Fruit fly (Drosophila melanogaster) whole organism, prepupa: Measurements from ENCODE around the gene CecA1.

Experiments
- CG10631 ChIP-seq: fragments of 200-800 bp; sonication (Bioruptor generic); optimal IDR thresholded peaks from 2 replicates; lab custom pipeline; 2016; ENCODE audit warnings: missing biosample characterization, missing genetic modification characterization
- CG10669 ChIP-seq: fragments of 200-800 bp; sonication (Bioruptor generic); optimal IDR thresholded peaks from 3 replicates; lab custom pipeline; 2018; ENCODE audit warnings: missing biosample characterization, mild to moderate bottlenecking, missing genetic modification characterization, moderate library complexity
- CG11762 ChIP-seq: fragments of 200-800 bp; sonication (Bioruptor generic); optimal IDR thresholded peaks from 3 replicates; lab custom pipeline; 2016; ENCODE audit warnings: missing biosample characterization, missing genetic modification characterization; ENCODE audit not compliant: insufficient read depth
- CG15336 ChIP-seq: fragments of 200-800 bp; sonication (Bioruptor generic); IDR thresholded peaks from 2 replicates; pipeline ENCODE4 v1.3.6; 2022; ENCODE audit warnings: missing biosample characterization, missing genetic modification characterization
- CG1621 ChIP-seq: fragments of 200-800 bp; sonication (Bioruptor generic); optimal IDR thresholded peaks from 3 replicates; lab custom pipeline; 2018; ENCODE audit warnings: missing biosample characterization, mild to moderate bottlenecking, missing genetic modification characterization
- CG16779 ChIP-seq: fragments of 200-800 bp; sonication (Bioruptor generic); optimal IDR thresholded peaks from 3 replicates; lab custom pipeline; 2017; ENCODE audit warnings: missing biosample characterization, mild to moderate bottlenecking, missing genetic modification characterization
- CG3032 ChIP-seq: fragments of 200-800 bp; optimal IDR thresholded peaks from 2 replicates; lab custom pipeline; 2019; ENCODE audit warnings: missing biosample characterization, mild to moderate bottlenecking, missing genetic modification characterization, moderate library complexity
- CG31627 ChIP-seq: fragments of 200-800 bp; sonication (Bioruptor generic); optimal IDR thresholded peaks from 3 replicates; lab custom pipeline; 2016; ENCODE audit warnings: missing biosample characterization, missing genetic modification characterization
- CG32006 ChIP-seq: fragments of 200-800 bp; sonication (Bioruptor generic); optimal IDR thresholded peaks from 3 replicates; lab custom pipeline; 2017; ENCODE audit warnings: missing biosample characterization, mild to moderate bottlenecking, missing genetic modification characterization
- CG34406 ChIP-seq: fragments of 200-800 bp; sonication (Bioruptor generic); optimal IDR thresholded peaks from 3 replicates; lab custom pipeline; 2016; ENCODE audit warnings: missing biosample characterization, missing genetic modification characterization
- CG3919 ChIP-seq: fragments of 200-800 bp; sonication (Bioruptor generic); optimal IDR thresholded peaks from 3 replicates; lab custom pipeline; 2016; ENCODE audit warnings: missing biosample characterization, missing genetic modification characterization
- CG4318 ChIP-seq: fragments of 200-800 bp; sonication (Bioruptor generic); optimal IDR thresholded peaks from 3 replicates; lab custom pipeline; 2017; ENCODE audit warnings: missing biosample characterization, mild to moderate bottlenecking, missing genetic modification characterization
- CG6276 ChIP-seq: fragments of 200-800 bp; sonication (Bioruptor generic); optimal IDR thresholded peaks from 2 replicates; lab custom pipeline; 2017; ENCODE audit warnings: missing biosample characterization, mild to moderate bottlenecking, missing genetic modification characterization
- CG6792 ChIP-seq: fragments of 200-800 bp; sonication (Bioruptor generic); optimal IDR thresholded peaks from 3 replicates; lab custom pipeline; 2016; ENCODE audit warnings: missing biosample characterization, missing genetic modification characterization
- CG6854 ChIP-seq: fragments of 200-800 bp; sonication (Bioruptor generic); optimal IDR thresholded peaks from 2 replicates; lab custom pipeline; 2017; ENCODE audit warnings: missing biosample characterization, mild to moderate bottlenecking, missing genetic modification characterization
- CG7368 ChIP-seq: fragments of 200-800 bp; sonication (Bioruptor generic); optimal IDR thresholded peaks from 3 replicates; lab custom pipeline; 2016; ENCODE audit warnings: missing biosample characterization, missing genetic modification characterization
- CG8119 ChIP-seq: fragments of 200-800 bp; sonication (Bioruptor generic); IDR thresholded peaks from 3 replicates; pipeline ENCODE4 v1.3.6; 2022; ENCODE audit warnings: missing biosample characterization, missing genetic modification characterization
- CG8632 ChIP-seq: fragments of 200-800 bp; sonication (Bioruptor generic); optimal IDR thresholded peaks from 3 replicates; lab custom pipeline; 2016; ENCODE audit warnings: missing biosample characterization, missing genetic modification characterization
- CG9139 ChIP-seq: fragments of 200-800 bp; sonication (Bioruptor generic); optimal IDR thresholded peaks from 3 replicates; lab custom pipeline; 2017; ENCODE audit warnings: missing biosample characterization, mild to moderate bottlenecking, missing genetic modification characterization
- Eip75B ChIP-seq: fragments of 200-800 bp; sonication (Bioruptor generic); optimal IDR thresholded peaks from 3 replicates; lab custom pipeline; 2016; ENCODE audit warnings: missing biosample characterization, missing genetic modification characterization
- Eip78C ChIP-seq: fragments of 200-800 bp; sonication (Bioruptor generic); peaks from one replicate; lab custom pipeline; 2016; ENCODE audit warnings: missing biosample characterization, missing genetic modification characterization
- Eip93F ChIP-seq: fragments of 200-800 bp; sonication (Bioruptor generic); optimal IDR thresholded peaks from 2 replicates; lab custom pipeline; 2016; ENCODE audit warnings: missing biosample characterization, mild to moderate bottlenecking, missing genetic modification characterization
- Ets21C ChIP-seq: fragments of 200-800 bp; sonication (Bioruptor generic); optimal IDR thresholded peaks from 3 replicates; lab custom pipeline; 2016; ENCODE audit warnings: missing biosample characterization, missing genetic modification characterization
- Ets96B ChIP-seq: fragments of 200-800 bp; optimal IDR thresholded peaks from 2 replicates; lab custom pipeline; 2019; ENCODE audit warnings: missing biosample characterization, mild to moderate bottlenecking, missing genetic modification characterization, moderate library complexity
- Hr38 ChIP-seq: sonication (Bioruptor generic); optimal IDR thresholded peaks from 2 replicates; lab custom pipeline; 2016; ENCODE audit warnings: missing biosample characterization, missing genetic modification characterization
- Hr39 ChIP-seq: fragments of 200-800 bp; sonication (Bioruptor generic); optimal IDR thresholded peaks from 2 replicates; lab custom pipeline; 2016; ENCODE audit warnings: missing biosample characterization, missing genetic modification characterization
- Hr4 ChIP-seq: fragments of 200-800 bp; sonication (Bioruptor generic); optimal IDR thresholded peaks from 3 replicates; lab custom pipeline; 2016; ENCODE audit warnings: missing biosample characterization, missing genetic modification characterization
- Lpt ChIP-seq: fragments of 200-800 bp; sonication (Bioruptor generic); optimal IDR thresholded peaks from 3 replicates; lab custom pipeline; 2016; ENCODE audit warnings: missing biosample characterization, missing genetic modification characterization
- Met ChIP-seq: fragments of 200-800 bp; sonication (Bioruptor generic); optimal IDR thresholded peaks from 3 replicates; lab custom pipeline; 2016; ENCODE audit warnings: missing biosample characterization, missing genetic modification characterization
- OdsH ChIP-seq: fragments of 200-800 bp; sonication (Bioruptor generic); optimal IDR thresholded peaks from 3 replicates; lab custom pipeline; 2016; ENCODE audit warnings: missing biosample characterization, missing genetic modification characterization
- Smox ChIP-seq: fragments of 200-800 bp; sonication (Bioruptor generic); optimal IDR thresholded peaks from 3 replicates; lab custom pipeline; 2016; ENCODE audit warnings: missing biosample characterization, missing genetic modification characterization
- Sox102F ChIP-seq: fragments of 200-800 bp; sonication (Bioruptor generic); optimal IDR thresholded peaks from 2 replicates; lab custom pipeline; 2016; ENCODE audit warnings: missing biosample characterization, mild to moderate bottlenecking, missing genetic modification characterization
- Sox14 ChIP-seq: fragments of 200-800 bp; sonication (Bioruptor generic); optimal IDR thresholded peaks from 3 replicates; lab custom pipeline; 2016; ENCODE audit warnings: missing biosample characterization, missing genetic modification characterization
- Sox15 ChIP-seq: fragments of 200-800 bp; sonication (Bioruptor generic); optimal IDR thresholded peaks from 3 replicates; lab custom pipeline; 2016; ENCODE audit warnings: missing biosample characterization, missing genetic modification characterization
- achi ChIP-seq: fragments of 200-800 bp; sonication (Bioruptor generic); optimal IDR thresholded peaks from 3 replicates; lab custom pipeline; 2016; ENCODE audit warnings: missing biosample characterization, missing genetic modification characterization
- acj6 ChIP-seq: fragments of 200-800 bp; sonication (Bioruptor generic); optimal IDR thresholded peaks from 3 replicates; lab custom pipeline; 2016; ENCODE audit warnings: missing biosample characterization, missing genetic modification characterization
- cyc ChIP-seq: fragments of 200-800 bp; sonication (Bioruptor generic); optimal IDR thresholded peaks from 3 replicates; lab custom pipeline; 2016; ENCODE audit warnings: missing biosample characterization, missing genetic modification characterization
- dsx ChIP-seq: fragments of 200-800 bp; optimal IDR thresholded peaks from 3 replicates; lab custom pipeline; 2019; ENCODE audit warnings: missing biosample characterization, mild to moderate bottlenecking, missing genetic modification characterization, moderate library complexity; ENCODE audit not compliant: poor library complexity, severe bottlenecking
- eg ChIP-seq: fragments of 200-800 bp; sonication (Bioruptor generic); IDR thresholded peaks from 3 replicates; pipeline ENCODE4 v1.3.6; 2022; ENCODE audit warnings: missing biosample characterization, missing genetic modification characterization
- esn ChIP-seq: fragments of 200-800 bp; sonication (Bioruptor generic); optimal IDR thresholded peaks from 2 replicates; lab custom pipeline; 2016; ENCODE audit warnings: missing biosample characterization, mild to moderate bottlenecking, missing genetic modification characterization, moderate library complexity
- fkh ChIP-seq: fragments of 200-800 bp; sonication (Bioruptor generic); optimal IDR thresholded peaks from 3 replicates; lab custom pipeline; 2017; ENCODE audit warnings: missing biosample characterization, mild to moderate bottlenecking, missing genetic modification characterization, moderate library complexity
- net ChIP-seq: fragments of 200-800 bp; sonication (Bioruptor generic); optimal IDR thresholded peaks from 3 replicates; lab custom pipeline; 2016; ENCODE audit warnings: missing biosample characterization, missing genetic modification characterization
- pdm3 ChIP-seq: fragments of 200-800 bp; sonication (Bioruptor generic); optimal IDR thresholded peaks from 3 replicates; lab custom pipeline; 2016; ENCODE audit warnings: missing biosample characterization, missing genetic modification characterization
- salr ChIP-seq, 2 experiments: fragments of 200-800 bp; sonication (Bioruptor generic); optimal IDR thresholded peaks; 3 replicates each; lab custom pipeline; 2016 to 2018; ENCODE audit warnings: missing biosample characterization in 2 of 2, missing genetic modification characterization in 2 of 2, mild to moderate bottlenecking in 1 of 2
- spab ChIP-seq: fragments of 200-800 bp; sonication (Bioruptor generic); optimal IDR thresholded peaks from 2 replicates; lab custom pipeline; 2017; ENCODE audit warnings: missing biosample characterization, mild to moderate bottlenecking, missing genetic modification characterization, missing genetic modification reagents
- topi ChIP-seq: fragments of 200-800 bp; sonication (Bioruptor generic); optimal IDR thresholded peaks from 3 replicates; lab custom pipeline; 2016; ENCODE audit warnings: missing biosample characterization, missing genetic modification characterization
- vri ChIP-seq: fragments of 200-800 bp; sonication (Bioruptor generic); optimal IDR thresholded peaks from 3 replicates; lab custom pipeline; 2016; ENCODE audit warnings: missing biosample characterization, mild to moderate bottlenecking, missing genetic modification characterization

CecA1 gene

dm6 chr3R:30243262-30243815 is 32.7 kb downstream of the CecA1 start, which contains the start of gene CG9737 (continued):
- TF ChIP-seq dsx (peak; percentile 63), cyc (GFP tag; lab: Kevin White, UChicago) (peak; percentile 27), eg (GFP tag; lab: Robert Waterston, UW) (peak; percentile 82), pdm3 (peak; percentile 43), Hr4 (GFP tag; lab: Kevin White, UChicago) (peak; percentile 54), achi (peak; percentile 20), CG32006 (peak; percentile 50), Smox (GFP tag; lab: Kevin White, UChicago) (peak; percentile 23), Ets96B (peak; percentile 3), Hr39 (no peak), net (GFP tag; lab: Kevin White, UChicago) (peak; percentile 91), esn (GFP tag; lab: Kevin White, UChicago) (peak; percentile 44), CG15336 (GFP tag; lab: Robert Waterston, UW) (peak; percentile 62; the same call in 1 of the 2 replicates), acj6 (GFP tag; lab: Kevin White, UChicago) (no peak), vri (GFP tag; lab: Kevin White, UChicago) (peak; percentile 99), Hr38 (GFP tag; lab: Kevin White, UChicago) (no peak), fkh (GFP tag; lab: Kevin White, UChicago) (no peak), CG6276 (GFP tag; lab: Kevin White, UChicago) (peak; percentile 92), CG31627 (no peak), Sox15 (GFP tag; lab: Kevin White, UChicago) (no peak), CG7368 (peak; percentile 60), CG6854 (peak; percentile 98), Eip75B (GFP tag; lab: Kevin White, UChicago) (peak; percentile 68)

dm6 chr3R:30245739-30246589 is 35.3 kb downstream of the CecA1 start:
- peak; percentile 23 for TF ChIP-seq Smox (GFP tag; lab: Kevin White, UChicago)
- TF ChIP-seq topi, result peak; percentile 41
- peak; percentile 14 for TF ChIP-seq Hr39
- TF ChIP-seq Lpt, result no peak
- TF ChIP-seq acj6 (GFP tag; lab: Kevin White, UChicago), result no peak
- TF ChIP-seq CG6792, result no peak
- TF ChIP-seq spab, result peak; percentile 9
- no peak for TF ChIP-seq CG6276 (GFP tag; lab: Kevin White, UChicago)
- no peak for TF ChIP-seq CG10669 (GFP tag; lab: Kevin White, UChicago)
- peak; percentile 41 for TF ChIP-seq esn (GFP tag; lab: Kevin White, UChicago)
- no peak for TF ChIP-seq OdsH (GFP tag; lab: Kevin White, UChicago)
- no peak for TF ChIP-seq Sox15 (GFP tag; lab: Kevin White, UChicago)
- TF ChIP-seq Sox14 (GFP tag; lab: Kevin White, UChicago), result peak; percentile 2
- TF ChIP-seq cyc (GFP tag; lab: Kevin White, UChicago), result no peak
- no peak for TF ChIP-seq Ets21C (GFP tag; lab: Kevin White, UChicago)
- peak; percentile 86 for TF ChIP-seq Eip78C
- TF ChIP-seq CG16779 (tag; lab: Kevin White, UChicago), result no peak
- no peak for TF ChIP-seq CG3919
- no peak for TF ChIP-seq CG4318 (GFP tag; lab: Kevin White, UChicago)
- no peak for TF ChIP-seq salr (GFP tag; optimal IDR thresholded peaks at IDR 0.05; lab: Kevin White, UChicago)
- TF ChIP-seq CG3032, result no peak
- no peak for TF ChIP-seq net (GFP tag; lab: Kevin White, UChicago)
- TF ChIP-seq Sox102F (GFP tag; lab: Kevin White, UChicago), result peak; percentile 9
- no peak for TF ChIP-seq Eip93F (GFP tag; lab: Kevin White, UChicago)
- TF ChIP-seq CG1621 (tag; lab: Kevin White, UChicago), result no peak
- no peak for TF ChIP-seq CG34406 (GFP tag; lab: Kevin White, UChicago)
- TF ChIP-seq CG10631 (GFP tag; lab: Kevin White, UChicago), result no peak
- TF ChIP-seq CG8119 (GFP tag; lab: Robert Waterston, UW), result no peak
- TF ChIP-seq dsx, result peak; percentile 3
- TF ChIP-seq CG11762 (GFP tag; lab: Kevin White, UChicago), result no peak
- TF ChIP-seq CG8632 (GFP tag; lab: Kevin White, UChicago), result peak; percentile 11
- TF ChIP-seq vri (GFP tag; lab: Kevin White, UChicago), result no peak
- peak; percentile 17 for TF ChIP-seq Met
- no peak for TF ChIP-seq CG9139 (GFP tag; lab: Kevin White, UChicago)
- TF ChIP-seq achi, result no peak
- TF ChIP-seq CG32006, result no peak
- TF ChIP-seq CG31627, result peak; percentile 7
